Fruit fly (Drosophila melanogaster): Measurements from ENCODE around the gene 5-HT2A.
A peak's percentile ranks its signal among the peaks of the same experiment; 100 is the strongest.

The 5-HT2A gene

DNA sequence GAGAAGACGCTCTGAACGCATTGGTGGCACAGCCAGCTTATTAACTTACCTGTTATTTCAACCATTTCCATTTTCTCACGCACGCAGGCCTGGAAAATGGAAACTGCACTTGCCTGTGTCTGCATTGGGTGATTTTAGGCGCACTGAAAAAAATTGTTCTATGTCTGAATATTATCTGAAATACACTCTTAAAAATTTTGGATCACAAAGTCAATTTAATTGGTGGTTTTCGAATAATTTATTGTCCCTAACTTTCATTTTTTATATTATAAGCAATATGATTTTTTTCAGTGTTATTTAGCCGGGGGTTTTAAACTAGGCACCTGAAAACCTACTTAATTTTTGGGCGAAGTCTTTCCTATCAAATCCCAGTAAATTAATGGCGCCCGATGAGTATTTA, 50.4 kb downstream of the 5-HT2A start (continued):
- TF ChIP-seq ken (GFP tag; IDR thresholded peaks at IDR 0.05) (peak; percentile 71; the same call in 1 of the 3 replicates), sna (GFP tag; IDR thresholded peaks at IDR 0.05; ENCODE audit: partially characterized antibody) (no peak), toy (GFP tag; IDR thresholded peaks at IDR 0.05) (no peak), Atf6 (GFP tag; IDR thresholded peaks at IDR 0.05) (peak; percentile 35; the same call in 1 of the 2 replicates), CG10147 (GFP tag; optimal IDR thresholded peaks at IDR 0.05) (peak; percentile 68), Jarid2 (GFP tag; optimal IDR thresholded peaks at IDR 0.05) (peak; percentile 44), vnd (GFP tag; IDR thresholded peaks at IDR 0.05; ENCODE audit: partially characterized antibody) (no peak), Dp (GFP tag; optimal IDR thresholded peaks at IDR 0.05) (no peak), CG8765 (GFP tag; IDR thresholded peaks at IDR 0.05) (peak; percentile 85; the same call in 1 of the 2 replicates), C15 (GFP tag; IDR thresholded peaks at IDR 0.05) (0 out of 3 replicates have a peak, but pooled peaks have one; percentile 5), slou (GFP tag; optimal IDR thresholded peaks at IDR 0.05) (peak; percentile 29), Ptx1 (GFP tag; IDR thresholded peaks at IDR 0.05) (peak; percentile 82), danr (GFP tag; IDR thresholded peaks at IDR 0.05) (peak; percentile 21; the same call in 1 of the 2 replicates), crp (GFP tag; optimal IDR thresholded peaks at IDR 0.05) (peak in 1 of 2 experiments; percentile 13), lab (GFP tag; optimal IDR thresholded peaks at IDR 0.05) (peak; percentile 81), CG13287 (GFP tag; IDR thresholded peaks at IDR 0.05; ENCODE audit: partially characterized antibody) (no peak), abd-A (tag; optimal IDR thresholded peaks at IDR 0.05) (peak; percentile 70), hkb (optimal IDR thresholded peaks at IDR 0.05) (no peak), hkb (GFP tag; IDR thresholded peaks at IDR 0.05) (peak; percentile 89), gt (GFP tag; IDR thresholded peaks at IDR 0.05) (peak; percentile 62), ewg (GFP tag; optimal IDR thresholded peaks at IDR 0.05) (no peak), NK7.1 (GFP tag; optimal IDR thresholded peaks at IDR 0.05) (peak; percentile 64), phol (tag; optimal IDR thresholded peaks at IDR 0.05) (peak; percentile 92), fru (optimal IDR thresholded peaks at IDR 0.05) (no peak), Nf-YC (tag; optimal IDR thresholded peaks at IDR 0.05) (peak; percentile 29), CG8924 (tag; optimal IDR thresholded peaks at IDR 0.05) (peak; percentile 86), stwl (tag; optimal IDR thresholded peaks at IDR 0.05) (peak; percentile 59), Hsf (GFP tag; optimal IDR thresholded peaks at IDR 0.05) (peak; percentile 50), fu2 (GFP tag; optimal IDR thresholded peaks at IDR 0.05) (no peak), chm (GFP tag; IDR thresholded peaks at IDR 0.05) (peak; percentile 78), CG11695 (GFP tag; IDR thresholded peaks at IDR 0.05) (peak; percentile 78; the same call in 2 of the 3 replicates), CG6791 (GFP tag; IDR thresholded peaks at IDR 0.05; ENCODE audit: partially characterized antibody) (no peak), CG11085 (GFP tag; IDR thresholded peaks at IDR 0.05) (no peak), pzg (GFP tag; optimal IDR thresholded peaks at IDR 0.05) (no peak), gsb-n (tag; optimal IDR thresholded peaks at IDR 0.05) (peak; percentile 81), rib (GFP tag; IDR thresholded peaks at IDR 0.05) (no peak), CG34376 (GFP tag; optimal IDR thresholded peaks at IDR 0.05) (no peak), CG7372 (GFP tag; IDR thresholded peaks at IDR 0.05) (peak; percentile 75), CG10321 (GFP tag; IDR thresholded peaks at IDR 0.05) (no peak), pan (optimal IDR thresholded peaks at IDR 0.05) (no peak), pan (GFP tag; optimal IDR thresholded peaks at IDR 0.05 in 1 of 2, IDR thresholded peaks at IDR 0.05 in 1 of 2) (peak in 1 of 2 experiments; percentile 86), CG8290 (GFP tag; optimal IDR thresholded peaks at IDR 0.05) (peak; percentile 88), CG8290 (tag; optimal IDR thresholded peaks at IDR 0.05) (no peak), Deaf1 (tag; optimal IDR thresholded peaks at IDR 0.05) (peak; percentile 54), CG16863 (GFP tag; optimal IDR thresholded peaks at IDR 0.05) (no peak), cwo (GFP tag; optimal IDR thresholded peaks at IDR 0.05) (peak; percentile 51), CG31365 (tag; optimal IDR thresholded peaks at IDR 0.05) (no peak), bowl (GFP tag; IDR thresholded peaks at IDR 0.05) (no peak), CG12769 (tag; optimal IDR thresholded peaks at IDR 0.05) (peak; percentile 49), Hr39 (optimal IDR thresholded peaks at IDR 0.05) (no peak), vvl (GFP tag; IDR thresholded peaks at IDR 0.05) (peak; percentile 94), fd64A (GFP tag; optimal IDR thresholded peaks at IDR 0.05) (peak; percentile 10)
